Worm (Caenorhabditis elegans): ENCODE results near the gene sgcb-1.

Gene sgcb-1

DNA sequence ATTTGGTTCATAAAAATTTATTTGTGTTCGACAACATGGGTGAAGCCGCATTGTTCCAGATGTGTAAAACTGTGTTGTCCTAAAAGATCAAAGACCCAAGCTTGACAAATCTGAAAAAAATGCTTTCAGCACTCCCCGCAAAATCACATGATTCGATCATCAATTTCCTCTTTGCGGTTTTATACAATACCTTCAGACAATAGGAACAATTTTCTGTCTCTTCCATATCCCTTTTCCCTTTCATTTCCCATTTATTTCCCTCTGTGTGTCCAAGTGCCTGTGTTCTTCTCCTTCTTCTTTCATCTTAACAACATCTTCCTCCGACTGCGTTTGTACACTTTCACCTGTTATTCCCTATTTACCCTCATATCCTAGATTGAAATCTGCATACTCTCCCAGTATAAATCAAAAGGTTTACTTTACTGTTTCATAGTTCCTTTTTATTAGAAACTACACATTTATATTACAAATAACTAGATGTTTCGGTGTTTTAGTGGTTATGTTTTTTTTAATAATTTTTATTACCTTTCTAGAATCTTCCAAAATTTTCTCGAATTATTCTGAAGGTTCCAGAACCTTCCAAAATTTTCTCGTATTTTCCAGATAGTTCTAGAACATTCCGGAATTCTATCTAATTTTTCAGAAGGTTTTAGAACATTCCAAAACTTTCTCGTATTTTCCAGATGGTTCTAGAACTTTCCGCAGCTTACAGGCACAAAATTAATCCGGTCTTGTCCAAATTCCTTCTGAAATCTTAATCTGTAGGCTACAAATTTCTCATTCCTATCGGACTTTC, 24.9 kb upstream of the sgcb-1 start, which contains the start of gene K01A2.5:
K01A2.5 (plus strand) TSS at position 297 of the 796 bp plus-strand sequence.
- TF ChIP-seq lin-13 (tag; optimal IDR thresholded peaks at IDR 0.05) (no peak), unc-62 (GFP tag; optimal IDR thresholded peaks at IDR 0.05) (peak; percentile 40), blmp-1 (tag; optimal IDR thresholded peaks at IDR 0.05) (peak; percentile 95)

- TF ChIP-seq drap-1 (GFP tag; optimal IDR thresholded peaks at IDR 0.05) = no peak
- TF ChIP-seq tbx-8 (GFP tag; optimal IDR thresholded peaks at IDR 0.05) = no peak
- no peak for TF ChIP-seq sptf-1 (tag; optimal IDR thresholded peaks at IDR 0.05)
- no peak for TF ChIP-seq ztf-11 (tag; optimal IDR thresholded peaks at IDR 0.05)
- no peak for TF ChIP-seq bed-3 (GFP tag; optimal IDR thresholded peaks at IDR 0.05)
- no peak for TF ChIP-seq mab-5 (tag; optimal IDR thresholded peaks at IDR 0.05)
- TF ChIP-seq hlh-1 (tag; optimal IDR thresholded peaks at IDR 0.05) = no peak
- TF ChIP-seq ces-1 (GFP tag; optimal IDR thresholded peaks at IDR 0.05) = no peak
- no peak for TF ChIP-seq mls-2 (tag; optimal IDR thresholded peaks at IDR 0.05)
- no peak for TF ChIP-seq nhr-2 (tag; optimal IDR thresholded peaks at IDR 0.05)
- no peak for TF ChIP-seq zip-8 (tag; optimal IDR thresholded peaks at IDR 0.05)
- TF ChIP-seq ceh-43 (GFP tag; optimal IDR thresholded peaks at IDR 0.05) = no peak
- TF ChIP-seq M03D4.4 (tag; optimal IDR thresholded peaks at IDR 0.05) = no peak
- no peak for TF ChIP-seq sem-2 (GFP tag; optimal IDR thresholded peaks at IDR 0.05)
- TF ChIP-seq unc-120 (tag; optimal IDR thresholded peaks at IDR 0.05; ENCODE audit: poor library complexity, severe bottlenecking) = no peak
- TF ChIP-seq ceh-39 (tag; optimal IDR thresholded peaks at IDR 0.05) = no peak
Measured at ce11 chrII:303927-304711, 22.0 kb upstream of the sgcb-1 start.

ce11 chrII:305645-306044, 20.5 kb upstream of the sgcb-1 start, which contains the start of gene col-69:
Gene col-69 (minus strand): TSS chrII:305745.
- TF ChIP-seq mep-1 (tag; optimal IDR thresholded peaks at IDR 0.05) = no peak
- no peak for TF ChIP-seq ham-2 (GFP tag; optimal IDR thresholded peaks at IDR 0.05)
- TF ChIP-seq mab-5 (tag; optimal IDR thresholded peaks at IDR 0.05) = no peak
- TF ChIP-seq elt-1 (tag; optimal IDR thresholded peaks at IDR 0.05; ENCODE audit: borderline replicate concordance, insufficient read depth) = no peak
- no peak for TF ChIP-seq flh-1 (GFP tag; optimal IDR thresholded peaks at IDR 0.05)
- TF ChIP-seq M03D4.4 (tag; optimal IDR thresholded peaks at IDR 0.05) = no peak
- TF ChIP-seq ces-1 (GFP tag; optimal IDR thresholded peaks at IDR 0.05) = no peak
- TF ChIP-seq lin-32 (GFP tag; optimal IDR thresholded peaks at IDR 0.05) = no peak
- TF ChIP-seq drap-1 (GFP tag; optimal IDR thresholded peaks at IDR 0.05) = no peak

DNA sequence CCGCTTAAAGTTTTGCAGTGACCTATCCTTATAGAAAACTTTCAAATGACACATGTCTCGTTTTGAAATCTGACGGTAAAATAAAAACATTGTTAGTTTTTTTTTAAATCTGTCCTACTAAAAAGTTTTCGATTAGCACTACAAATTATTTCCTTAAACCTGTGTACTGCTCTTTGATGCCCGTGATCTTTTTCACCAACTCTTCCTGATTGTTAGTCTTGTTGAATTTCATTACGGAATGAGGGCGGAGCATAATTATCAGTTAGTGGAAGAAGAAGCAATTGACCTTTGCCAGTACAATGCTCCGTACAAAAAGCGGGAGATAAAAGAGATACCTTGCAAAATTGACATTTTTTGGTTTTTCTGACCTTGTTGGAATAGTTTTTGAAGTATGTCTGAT, 18.9 kb upstream of the sgcb-1 start, which contains the start of gene K01A2.4:
K01A2.4 (plus strand) TSS at position 301 of the 400 bp plus-strand sequence.
- TF ChIP-seq unc-120 (tag; optimal IDR thresholded peaks at IDR 0.05; ENCODE audit: poor library complexity, severe bottlenecking) (no peak), ceh-39 (tag; optimal IDR thresholded peaks at IDR 0.05) (no peak), elt-1 (tag; optimal IDR thresholded peaks at IDR 0.05; ENCODE audit: borderline replicate concordance, insufficient read depth) (no peak), ceh-83 (GFP tag; optimal IDR thresholded peaks at IDR 0.05) (no peak), sem-2 (GFP tag; optimal IDR thresholded peaks at IDR 0.05) (no peak), sptf-1 (tag; optimal IDR thresholded peaks at IDR 0.05) (no peak), nhr-237 (tag; optimal IDR thresholded peaks at IDR 0.05) (no peak), zip-8 (tag; optimal IDR thresholded peaks at IDR 0.05) (no peak), ham-2 (GFP tag; optimal IDR thresholded peaks at IDR 0.05) (no peak), lsy-2 (tag; optimal IDR thresholded peaks at IDR 0.05) (no peak), blmp-1 (tag; optimal IDR thresholded peaks at IDR 0.05) (no peak), unc-62 (GFP tag; optimal IDR thresholded peaks at IDR 0.05) (no peak), mab-5 (tag; optimal IDR thresholded peaks at IDR 0.05) (no peak), drap-1 (GFP tag; optimal IDR thresholded peaks at IDR 0.05) (no peak), flh-1 (GFP tag; optimal IDR thresholded peaks at IDR 0.05) (no peak), ces-1 (GFP tag; optimal IDR thresholded peaks at IDR 0.05) (no peak), hlh-1 (tag; optimal IDR thresholded peaks at IDR 0.05) (no peak), nhr-28 (tag; optimal IDR thresholded peaks at IDR 0.05) (no peak), snpc-4 (tag; optimal IDR thresholded peaks at IDR 0.05) (no peak)
